Worm (Caenorhabditis elegans) whole organism, L4 larva: ENCODE results near the gene F58E6.5.
A peak's percentile ranks its signal among the peaks of the same experiment; 100 is the strongest.

Experiments
- F37D6.2 ChIP-seq: sonication (generic microtip); optimal IDR thresholded peaks from 2 replicates; lab custom pipeline; 2016; ENCODE audit warnings: mild to moderate bottlenecking, missing genetic modification characterization, missing compliant biosample characterization
- F49E8.2 ChIP-seq: sonication (generic microtip); optimal IDR thresholded peaks from 2 replicates; lab custom pipeline; 2016; ENCODE audit warnings: missing compliant biosample characterization, mild to moderate bottlenecking, missing genetic modification characterization, borderline replicate concordance
- T20F7.1 ChIP-seq: fragments of 200-800 bp; sonication (Bioruptor generic); optimal IDR thresholded peaks from 2 replicates; lab custom pipeline; 2018; ENCODE audit warnings: mild to moderate bottlenecking, missing genetic modification characterization, missing compliant biosample characterization
- T26A8.4 ChIP-seq: fragments of 200-800 bp; sonication (Bioruptor generic); IDR thresholded peaks from 2 replicates; pipeline ENCODE4 v1.3.6; 2022; ENCODE audit warnings: missing genetic modification characterization, missing compliant biosample characterization
- Y48G9A.11 ChIP-seq: fragments of 200-800 bp; sonication (Bioruptor generic); IDR thresholded peaks from 2 replicates; pipeline ENCODE4 v1.3.6; 2022; ENCODE audit warnings: missing genetic modification reagents, missing genetic modification characterization, missing compliant biosample characterization
- Y5F2A.4 ChIP-seq: fragments of 200-800 bp; sonication (Bioruptor generic); optimal IDR thresholded peaks from 2 replicates; lab custom pipeline; 2018; ENCODE audit warnings: mild to moderate bottlenecking, missing genetic modification characterization, missing compliant biosample characterization
- aha-1 ChIP-seq: fragments of 150-350 bp; peaks from one replicate; lab custom pipeline; 2014; ENCODE audit warnings: missing biosample characterization, missing genetic modification characterization
- ama-1 ChIP-seq: fragments of 150-350 bp; optimal IDR thresholded peaks from 2 replicates; lab custom pipeline; 2014; ENCODE audit warnings: inconsistent platforms, mixed read lengths
- arid-1 ChIP-seq: fragments of 200-800 bp; sonication (Bioruptor generic); conservative IDR thresholded peaks from 2 replicates; pipeline ENCODE4 v1.3.6; 2022; ENCODE audit warnings: missing genetic modification reagents, missing genetic modification characterization, missing compliant biosample characterization
- ceh-32 ChIP-seq: sonication (generic microtip); optimal IDR thresholded peaks from 2 replicates; lab custom pipeline; 2016; ENCODE audit warnings: mild to moderate bottlenecking, missing genetic modification characterization, missing compliant biosample characterization; ENCODE audit not compliant: poor library complexity
- dmd-6 ChIP-seq: fragments of 200-800 bp; sonication (Bioruptor generic); IDR thresholded peaks from 2 replicates; pipeline ENCODE4 v1.3.6; 2022; ENCODE audit warnings: missing genetic modification reagents, missing genetic modification characterization, missing compliant biosample characterization
- dmd-9 ChIP-seq: fragments of 200-800 bp; sonication (Bioruptor generic); IDR thresholded peaks from 2 replicates; pipeline ENCODE4 v1.3.6; 2022; ENCODE audit warnings: missing genetic modification reagents, missing genetic modification characterization, missing compliant biosample characterization
- duxl-1 ChIP-seq: sonication (generic microtip); optimal IDR thresholded peaks from 2 replicates; lab custom pipeline; 2016; ENCODE audit warnings: mild to moderate bottlenecking, missing genetic modification characterization, moderate library complexity, missing compliant biosample characterization; ENCODE audit not compliant: poor library complexity
- dve-1 ChIP-seq: sonication (generic microtip); optimal IDR thresholded peaks from 2 replicates; lab custom pipeline; 2017; ENCODE audit warnings: antibody characterized with exemption, mild to moderate bottlenecking, missing genetic modification characterization, missing compliant biosample characterization; ENCODE audit not compliant: insufficient read depth
- hlh-11 ChIP-seq: fragments of 200-800 bp; sonication (Bioruptor generic); optimal IDR thresholded peaks from 2 replicates; lab custom pipeline; 2018; ENCODE audit warnings: mild to moderate bottlenecking, missing genetic modification characterization, missing compliant biosample characterization
- jun-1 ChIP-seq: fragments of 150-350 bp; optimal IDR thresholded peaks from 2 replicates; lab custom pipeline; 2014; ENCODE audit warnings: missing biosample characterization, missing genetic modification reagents, missing genetic modification characterization
- lin-1 ChIP-seq: fragments of 200-800 bp; sonication (Bioruptor generic); IDR thresholded peaks from 2 replicates; pipeline ENCODE4 v1.3.6; 2022; ENCODE audit warnings: missing genetic modification reagents, missing genetic modification characterization, missing compliant biosample characterization
- lin-13 ChIP-seq: fragments of 150-350 bp; optimal IDR thresholded peaks from 2 replicates; lab custom pipeline; 2014; ENCODE audit warnings: missing biosample characterization, missing genetic modification reagents, missing genetic modification characterization
- lin-38 ChIP-seq: fragments of 200-800 bp; sonication (Bioruptor generic); IDR thresholded peaks from 2 replicates; pipeline ENCODE4 v1.3.6; 2022; ENCODE audit warnings: missing genetic modification reagents, missing genetic modification characterization, missing compliant biosample characterization
- lin-39 ChIP-seq: fragments of 150-350 bp; optimal IDR thresholded peaks from 2 replicates; lab custom pipeline; 2014; ENCODE audit warnings: missing biosample characterization, missing genetic modification reagents, missing genetic modification characterization
- lsy-2 ChIP-seq, 2 experiments: fragments of 150-350 bp in 1 of 2; sonication (generic microtip) in 1 of 2; optimal IDR thresholded peaks; 2 replicates each; lab custom pipeline; 2014 to 2017; ENCODE audit warnings: missing biosample characterization in 2 of 2, missing genetic modification characterization in 2 of 2
- mdl-1 ChIP-seq, 2 experiments: fragments of 150-350 bp in 1 of 2; sonication (generic microtip) in 1 of 2; optimal IDR thresholded peaks; 2 replicates each; lab custom pipeline; 2014 to 2017; ENCODE audit warnings: missing biosample characterization in 2 of 2, missing genetic modification characterization in 2 of 2
- mep-1 ChIP-seq: fragments of 150-350 bp; sonication (generic microtip); optimal IDR thresholded peaks from 3 replicates; lab custom pipeline; 2014; ENCODE audit warnings: missing biosample characterization, missing genetic modification characterization
- mes-2 ChIP-seq: sonication (generic microtip); optimal IDR thresholded peaks from 2 replicates; lab custom pipeline; 2016; ENCODE audit warnings: missing genotype, mild to moderate bottlenecking, missing genetic modification characterization, missing compliant biosample characterization; ENCODE audit not compliant: poor library complexity, severe bottlenecking
- nhr-10 ChIP-seq: fragments of 150-350 bp; optimal IDR thresholded peaks from 2 replicates; lab custom pipeline; 2014; ENCODE audit warnings: missing biosample characterization, missing genetic modification characterization
- nhr-102 ChIP-seq: sonication (generic microtip); optimal IDR thresholded peaks from 2 replicates; lab custom pipeline; 2016; ENCODE audit warnings: mild to moderate bottlenecking, missing genetic modification characterization, moderate library complexity, missing compliant biosample characterization
- nhr-111 ChIP-seq: fragments of 200-800 bp; sonication (Bioruptor generic); optimal IDR thresholded peaks from 2 replicates; lab custom pipeline; 2018; ENCODE audit warnings: mild to moderate bottlenecking, missing genetic modification characterization, missing compliant biosample characterization
- nhr-41 ChIP-seq: fragments of 200-800 bp; sonication (Bioruptor generic); IDR thresholded peaks from 2 replicates; pipeline ENCODE4 v1.3.6; 2022; ENCODE audit warnings: missing genetic modification reagents, missing genetic modification characterization, missing compliant biosample characterization
- nhr-48 ChIP-seq: sonication (generic microtip); optimal IDR thresholded peaks from 2 replicates; lab custom pipeline; 2016; ENCODE audit warnings: mild to moderate bottlenecking, missing genetic modification characterization, missing compliant biosample characterization
- nhr-6 ChIP-seq: fragments of 150-350 bp; optimal IDR thresholded peaks from 2 replicates; lab custom pipeline; 2014; ENCODE audit warnings: missing biosample characterization, missing genetic modification characterization
- php-3 ChIP-seq: fragments of 200-800 bp; sonication (Bioruptor generic); IDR thresholded peaks from 2 replicates; pipeline ENCODE4 v1.3.6; 2022; ENCODE audit warnings: missing genetic modification reagents, missing genetic modification characterization, missing compliant biosample characterization
- rbr-2 ChIP-seq: sonication (generic microtip); optimal IDR thresholded peaks from 2 replicates; lab custom pipeline; 2016; ENCODE audit warnings: missing genotype, missing genetic modification characterization, missing compliant biosample characterization
- sdz-12 ChIP-seq: fragments of 200-800 bp; sonication (Bioruptor generic); optimal IDR thresholded peaks from 2 replicates; lab custom pipeline; 2018; ENCODE audit warnings: mild to moderate bottlenecking, missing genetic modification characterization, missing compliant biosample characterization
- snpc-1.2 ChIP-seq: fragments of 200-800 bp; sonication (Bioruptor generic); IDR thresholded peaks from 2 replicates; pipeline ENCODE4 v1.3.6; 2022; ENCODE audit warnings: missing genetic modification reagents, missing genetic modification characterization, missing compliant biosample characterization
- spr-1 ChIP-seq: sonication (generic microtip); optimal IDR thresholded peaks from 2 replicates; lab custom pipeline; 2016; ENCODE audit warnings: mild to moderate bottlenecking, missing genetic modification characterization, missing compliant biosample characterization
- spr-3 ChIP-seq: fragments of 200-800 bp; sonication (Bioruptor generic); optimal IDR thresholded peaks from 2 replicates; lab custom pipeline; 2018; ENCODE audit warnings: mild to moderate bottlenecking, missing genetic modification characterization, missing compliant biosample characterization
- unc-130 ChIP-seq: sonication (generic microtip); optimal IDR thresholded peaks from 2 replicates; lab custom pipeline; 2016; ENCODE audit warnings: missing genetic modification reagents, missing genetic modification characterization, missing compliant biosample characterization
- unc-62 ChIP-seq, 3 experiments: fragments of 150-350 bp in 1 of 3; sonication (generic microtip); optimal IDR thresholded peaks in 2 of 3; peaks in 1 of 3; 1 replicate in 1 of 3; 2 replicates in 2 of 3; lab custom pipeline; 2014 to 2017; ENCODE audit warnings: missing biosample characterization in 3 of 3, missing genetic modification characterization in 3 of 3, missing genetic modification reagents in 3 of 3, missing genotype in 1 of 3
- zag-1 ChIP-seq: fragments of 150-350 bp; optimal IDR thresholded peaks from 2 replicates; lab custom pipeline; 2014; ENCODE audit warnings: missing biosample characterization, missing genetic modification characterization
- zfp-3 ChIP-seq: fragments of 200-800 bp; sonication (Bioruptor generic); conservative IDR thresholded peaks from 2 replicates; pipeline ENCODE4 v1.3.6; 2022; ENCODE audit warnings: missing genetic modification reagents, missing genetic modification characterization, missing compliant biosample characterization
- zip-2 ChIP-seq: fragments of 150-350 bp; optimal IDR thresholded peaks from 2 replicates; lab custom pipeline; 2014; ENCODE audit warnings: missing biosample characterization, missing genetic modification characterization

The F58E6.5 gene

ce11 chrV:9786721-9787131 is 32.4 kb upstream of the F58E6.5 start, which contains the start of gene F46B6.6:
Gene F46B6.6 (minus strand): TSS chrV:9786868.
- TF ChIP-seq duxl-1 (tag; lab: Kevin White, UChicago) (no peak), F49E8.2 (tag; lab: Kevin White, UChicago) (no peak), snpc-1.2 (peak; percentile 44; the same call in 1 of the 2 replicates), spr-3 (peak; percentile 24), rbr-2 (no peak), unc-62 (GFP tag; optimal IDR thresholded peaks at IDR 0.05 in 1 of 2; lab: Kevin White, UChicago) (peak in 1 of 2 experiments; percentile 49), unc-62 (tag; optimal IDR thresholded peaks at IDR 0.05; lab: Kevin White, UChicago) (no peak), dmd-9 (GFP tag; lab: Robert Waterston, UW) (0 out of 2 replicates have a peak, but pooled peaks have one; percentile 30), arid-1 (GFP tag; lab: Robert Waterston, UW) (0 out of 2 replicates have a peak, but pooled peaks have one; percentile 21), T20F7.1 (GFP tag; lab: Kevin White, UChicago) (no peak), mep-1 (peak; percentile 9), hlh-11 (tag; lab: Kevin White, UChicago) (peak; percentile 22), nhr-111 (peak; percentile 0), Y5F2A.4 (GFP tag; lab: Kevin White, UChicago) (peak; percentile 36), lin-38 (GFP tag; lab: Robert Waterston, UW) (peak; percentile 32; the same call in 1 of the 2 replicates), unc-130 (GFP tag; lab: Kevin White, UChicago) (peak; percentile 10), nhr-10 (no peak), spr-1 (no peak), mdl-1 (tag; optimal IDR thresholded peaks at IDR 0.05; lab: Kevin White, UChicago) (no peak), lin-1 (no peak), Y48G9A.11 (no peak), ceh-32 (tag; lab: Kevin White, UChicago) (no peak), nhr-6 (tag; lab: Kevin White, UChicago) (no peak), dve-1 (peak; percentile 3), zfp-3 (GFP tag; lab: Robert Waterston, UW) (0 out of 2 replicates have a peak, but pooled peaks have one; percentile 10), zag-1 (no peak), T26A8.4 (no peak; the same call in 1 of the 2 replicates), aha-1 (tag; lab: Kevin White, UChicago) (peak; percentile 94), lin-13 (GFP tag; lab: Kevin White, UChicago) (no peak), F37D6.2 (no peak), zip-2 (no peak), nhr-41 (GFP tag; lab: Robert Waterston, UW) (no peak), php-3 (GFP tag; lab: Robert Waterston, UW) (0 out of 2 replicates have a peak, but pooled peaks have one; percentile 8), dmd-6 (GFP tag; lab: Robert Waterston, UW) (peak; percentile 16; the same call in 1 of the 2 replicates), mes-2 (tag; lab: Kevin White, UChicago) (peak; percentile 19), lin-39 (tag; lab: Kevin White, UChicago) (no peak), sdz-12 (peak; percentile 80), lsy-2 (tag; optimal IDR thresholded peaks at IDR 0.05; lab: Kevin White, UChicago) (peak in 1 of 2 experiments; percentile 30), nhr-102 (tag; lab: Kevin White, UChicago) (peak; percentile 26), ama-1 (peak; percentile 88), nhr-48 (tag; lab: Kevin White, UChicago) (peak; percentile 19)
- TF ChIP-seq, all 104 proteins: peak for 22

ce11 chrV:9784215-9784614 is 29.9 kb upstream of the F58E6.5 start:
- TF ChIP-seq jun-1 (tag; lab: Kevin White, UChicago): no peak
